Worm (Caenorhabditis elegans) whole organism, L4 larva: ENCODE results near the gene pitr-5.

Experiments
- F26F4.8 ChIP-seq: fragments of 200-800 bp; sonication (Bioruptor generic); conservative IDR thresholded peaks from 2 replicates; pipeline ENCODE4 v1.3.6; 2022; ENCODE audit warnings: missing genetic modification characterization, missing compliant biosample characterization
- aly-2 ChIP-seq: sonication (generic microtip); optimal IDR thresholded peaks from 2 replicates; lab custom pipeline; 2018; ENCODE audit warnings: missing biosample characterization, missing genetic modification characterization
- daf-16 ChIP-seq, 3 experiments: sonication (generic microtip); optimal IDR thresholded peaks; 2 replicates each; lab custom pipeline; 2016 to 2017; ENCODE audit warnings: missing genetic modification characterization in 3 of 3, missing genetic modification reagents in 3 of 3, mild to moderate bottlenecking in 2 of 3, missing compliant biosample characterization in 2 of 3, missing biosample characterization in 1 of 3, moderate library complexity in 1 of 3
- fos-1 ChIP-seq: fragments of 150-350 bp; optimal IDR thresholded peaks from 2 replicates; lab custom pipeline; 2014; ENCODE audit warnings: missing biosample characterization, missing genetic modification characterization
- nhr-237 ChIP-seq: sonication (generic microtip); optimal IDR thresholded peaks from 2 replicates; lab custom pipeline; 2017; ENCODE audit warnings: missing biosample characterization, missing genetic modification characterization
- pha-4 ChIP-seq, 2 experiments: fragments of 150-350 bp in 1 of 2; fragments of 200-800 bp in 1 of 2; sonication (Bioruptor generic) in 1 of 2; IDR thresholded peaks in 1 of 2; optimal IDR thresholded peaks in 1 of 2; 2 replicates each; pipeline versions ENCODE4 v1.3.6 to Lab custom; 2014 to 2022; ENCODE audit warnings: missing genetic modification characterization in 2 of 2, missing genetic modification reagents in 2 of 2, missing biosample characterization in 1 of 2, missing compliant biosample characterization in 1 of 2
- spr-1 ChIP-seq: sonication (generic microtip); optimal IDR thresholded peaks from 2 replicates; lab custom pipeline; 2016; ENCODE audit warnings: mild to moderate bottlenecking, missing genetic modification characterization, missing compliant biosample characterization

- TF ChIP-seq pha-4 (GFP tag; IDR thresholded peaks at IDR 0.05; lab: Robert Waterston, UW) (no peak), pha-4 (tag; optimal IDR thresholded peaks at IDR 0.05; lab: Kevin White, UChicago) (peak; percentile 75), spr-1 (tag; lab: Kevin White, UChicago) (peak; percentile 58), aly-2 (tag; lab: Kevin White, UChicago) (no peak), nhr-237 (tag; lab: Kevin White, UChicago) (no peak), F26F4.8 (no peak), fos-1 (tag; lab: Kevin White, UChicago) (no peak), daf-16 (GFP tag; optimal IDR thresholded peaks at IDR 0.05; lab: Kevin White, UChicago) (peak in 1 of 2 experiments; percentile 89), daf-16 (tag; optimal IDR thresholded peaks at IDR 0.05; lab: Kevin White, UChicago) (peak; percentile 90)
Observed at ce11 chrV:7237133-7237532, 52.5 kb downstream of the pitr-5 start, which contains the start of gene hyls-1.
